Worm (Caenorhabditis elegans): ENCODE results near the gene Y82E9BL.6.

DNA sequence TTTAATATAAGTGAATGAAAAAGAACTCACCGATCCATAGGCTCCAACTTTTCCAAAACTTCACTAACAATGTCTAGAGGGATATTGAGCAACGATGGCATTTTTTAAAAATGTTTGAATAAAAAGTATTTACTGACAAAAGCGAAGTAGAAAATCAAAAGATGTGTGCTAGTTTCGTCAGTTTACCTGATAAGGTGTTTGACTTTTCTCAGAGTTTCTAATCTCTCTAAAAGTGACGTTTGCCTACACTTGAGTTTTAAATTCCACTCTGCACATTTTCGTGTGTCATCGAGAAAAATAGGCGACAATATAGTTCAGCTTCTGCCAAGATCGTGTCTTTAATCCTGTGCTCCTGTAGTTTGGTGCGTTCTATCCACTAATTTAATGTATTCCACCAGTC is 24.0 kb downstream of the Y82E9BL.6 start, which contains the start of gene fbxa-15:
- TF ChIP-seq unc-62 (GFP tag; optimal IDR thresholded peaks at IDR 0.05) (no peak), aly-2 (tag; optimal IDR thresholded peaks at IDR 0.05) (no peak), snpc-4 (tag; optimal IDR thresholded peaks at IDR 0.05) (no peak), ama-1 (optimal IDR thresholded peaks at IDR 0.05) (no peak)
